Fruit fly (Drosophila melanogaster) whole organism, pupa: Measurements from ENCODE around the gene Osi6.

ENCODE experiments used
- CG10348 ChIP-seq: fragments of 200-800 bp; sonication (Bioruptor generic); IDR thresholded peaks from 2 replicates; pipeline ENCODE4 v1.3.6; 2022; ENCODE audit warnings: missing biosample characterization, missing genetic modification characterization
- CG12605 ChIP-seq: fragments of 200-800 bp; sonication (Bioruptor generic); IDR thresholded peaks from 2 replicates; pipeline ENCODE4 v1.3.6; 2022; ENCODE audit warnings: missing biosample characterization, missing genetic modification characterization
- CG13204 ChIP-seq: fragments of 200-800 bp; sonication (Bioruptor generic); optimal IDR thresholded peaks from 2 replicates; lab custom pipeline; 2018; ENCODE audit warnings: missing biosample characterization, mild to moderate bottlenecking, missing genetic modification characterization, moderate library complexity
- CG14655 ChIP-seq: fragments of 200-800 bp; sonication (Bioruptor generic); optimal IDR thresholded peaks from 3 replicates; lab custom pipeline; 2017; ENCODE audit warnings: mild to moderate bottlenecking, missing biosample characterization, missing genetic modification reagents, missing genetic modification characterization
- CG15710 ChIP-seq: fragments of 200-800 bp; sonication (Bioruptor generic); optimal IDR thresholded peaks from 2 replicates; lab custom pipeline; 2018; ENCODE audit warnings: missing biosample characterization, mild to moderate bottlenecking, missing genetic modification characterization, moderate library complexity
- CG17806 ChIP-seq: fragments of 200-800 bp; sonication (Bioruptor generic); optimal IDR thresholded peaks from 2 replicates; lab custom pipeline; 2018; ENCODE audit warnings: missing biosample characterization, mild to moderate bottlenecking, missing genetic modification characterization, moderate library complexity
- CG32121 ChIP-seq: fragments of 200-800 bp; sonication (Bioruptor generic); IDR thresholded peaks from 2 replicates; pipeline ENCODE4 v1.3.6; 2022; ENCODE audit warnings: missing biosample characterization, missing genetic modification characterization
- CG34367 ChIP-seq: fragments of 200-800 bp; sonication (Bioruptor generic); optimal IDR thresholded peaks from 2 replicates; lab custom pipeline; 2018; ENCODE audit warnings: missing biosample characterization, mild to moderate bottlenecking, missing genetic modification characterization
- CG4496 ChIP-seq: fragments of 200-800 bp; sonication (Bioruptor generic); IDR thresholded peaks from 3 replicates; pipeline ENCODE4 v1.3.6; 2022; ENCODE audit warnings: missing biosample characterization, missing genetic modification characterization
- CG8159 ChIP-seq: fragments of 200-800 bp; sonication (Bioruptor generic); optimal IDR thresholded peaks from 3 replicates; lab custom pipeline; 2018; ENCODE audit warnings: missing biosample characterization, mild to moderate bottlenecking, missing genetic modification characterization, moderate library complexity
- CG8301 ChIP-seq: fragments of 200-800 bp; sonication (Bioruptor generic); optimal IDR thresholded peaks from 2 replicates; lab custom pipeline; 2018; ENCODE audit warnings: missing biosample characterization, mild to moderate bottlenecking, missing genetic modification characterization
- CG9948 ChIP-seq: fragments of 200-800 bp; sonication (Bioruptor generic); optimal IDR thresholded peaks from 2 replicates; lab custom pipeline; 2018; ENCODE audit warnings: missing biosample characterization, mild to moderate bottlenecking, missing genetic modification characterization, moderate library complexity
- D1 ChIP-seq: fragments of 200-800 bp; sonication (Bioruptor generic); optimal IDR thresholded peaks from 2 replicates; lab custom pipeline; 2018; ENCODE audit warnings: missing biosample characterization, mild to moderate bottlenecking, missing genetic modification characterization, moderate library complexity
- EcR ChIP-seq: fragments of 200-800 bp; sonication (Bioruptor generic); optimal IDR thresholded peaks from 3 replicates; lab custom pipeline; 2019; ENCODE audit warnings: missing biosample characterization, missing genetic modification characterization, mild to moderate bottlenecking, moderate library complexity, missing genetic modification reagents
- Ets98B ChIP-seq: fragments of 200-800 bp; sonication (Bioruptor generic); IDR thresholded peaks from 2 replicates; pipeline ENCODE4 v1.3.6; 2022; ENCODE audit warnings: missing biosample characterization, missing genetic modification characterization
- Pif1A ChIP-seq: fragments of 200-800 bp; sonication (Bioruptor generic); optimal IDR thresholded peaks from 3 replicates; lab custom pipeline; 2016; ENCODE audit warnings: missing biosample characterization, missing genetic modification characterization
- Pif1B ChIP-seq: fragments of 200-800 bp; sonication (Bioruptor generic); optimal IDR thresholded peaks from 3 replicates; lab custom pipeline; 2016; ENCODE audit warnings: missing biosample characterization, missing genetic modification characterization
- Snoo ChIP-seq: fragments of 200-800 bp; sonication (Bioruptor generic); optimal IDR thresholded peaks from 3 replicates; lab custom pipeline; 2017; ENCODE audit warnings: missing biosample characterization, mild to moderate bottlenecking, missing genetic modification characterization, inconsistent platforms
- fd96Ca ChIP-seq: fragments of 200-800 bp; sonication (Bioruptor generic); IDR thresholded peaks from 3 replicates; pipeline ENCODE4 v1.3.6; 2022; ENCODE audit warnings: missing biosample characterization, missing genetic modification characterization
- gl ChIP-seq: fragments of 200-800 bp; sonication (Bioruptor generic); optimal IDR thresholded peaks from 2 replicates; lab custom pipeline; 2018; ENCODE audit warnings: missing biosample characterization, mild to moderate bottlenecking, missing genetic modification characterization
- rn ChIP-seq: fragments of 200-800 bp; sonication (Bioruptor generic); IDR thresholded peaks from 2 replicates; pipeline ENCODE4 v1.3.6; 2022; ENCODE audit warnings: missing biosample characterization, missing genetic modification characterization

The Osi6 gene

dm6 chr3R:6231391-6231790, 3.1 kb upstream of the Osi6 start:
- TF ChIP-seq Ets98B (no peak), D1 (tag; lab: Kevin White, UChicago) (no peak)
- TF ChIP-seq, all 21 proteins: peak for 0

dm6 chr3R:6233104-6233503, 1.4 kb upstream of the Osi6 start:
- TF ChIP-seq EcR (GFP tag; lab: Kevin White, UChicago): no peak
- TF ChIP-seq CG14655: peak; percentile 20
- peak; percentile 29 for TF ChIP-seq CG8301 (tag; lab: Kevin White, UChicago)

dm6 chr3R:6238977-6239376, 4.5 kb downstream of the Osi6 start:
- no peak for TF ChIP-seq CG4496
- no peak for TF ChIP-seq CG13204 (GFP tag; lab: Kevin White, UChicago)
- no peak for TF ChIP-seq CG10348 (GFP tag; lab: Robert Waterston, UW)
- TF ChIP-seq CG8301 (tag; lab: Kevin White, UChicago): no peak
- TF ChIP-seq rn (GFP tag; lab: Robert Waterston, UW): no peak
- TF ChIP-seq gl (tag; lab: Kevin White, UChicago): no peak
- TF ChIP-seq CG9948 (tag; lab: Kevin White, UChicago): no peak
- no peak for TF ChIP-seq D1 (tag; lab: Kevin White, UChicago)
- no peak for TF ChIP-seq Ets98B
- TF ChIP-seq CG17806 (tag; lab: Kevin White, UChicago): no peak
- TF ChIP-seq EcR (GFP tag; lab: Kevin White, UChicago): no peak
- no peak for TF ChIP-seq CG12605
- no peak for TF ChIP-seq Pif1B (GFP tag; lab: Kevin White, UChicago)
- no peak for TF ChIP-seq fd96Ca (GFP tag; lab: Robert Waterston, UW)

dm6 chr3R:6240263-6240662, 5.8 kb downstream of the Osi6 start:
- TF ChIP-seq gl (tag; lab: Kevin White, UChicago) (no peak), CG8159 (tag; lab: Kevin White, UChicago) (no peak), Snoo (tag; lab: Kevin White, UChicago) (no peak), CG34367 (tag; lab: Kevin White, UChicago) (no peak), CG14655 (no peak), EcR (GFP tag; lab: Kevin White, UChicago) (no peak), CG17806 (tag; lab: Kevin White, UChicago) (no peak), CG13204 (GFP tag; lab: Kevin White, UChicago) (no peak), fd96Ca (GFP tag; lab: Robert Waterston, UW) (no peak), rn (GFP tag; lab: Robert Waterston, UW) (no peak), CG32121 (GFP tag; lab: Robert Waterston, UW) (no peak), CG15710 (tag; lab: Kevin White, UChicago) (no peak), CG4496 (no peak), CG12605 (no peak), CG8301 (tag; lab: Kevin White, UChicago) (no peak), Pif1B (GFP tag; lab: Kevin White, UChicago) (no peak), CG10348 (GFP tag; lab: Robert Waterston, UW) (no peak), D1 (tag; lab: Kevin White, UChicago) (no peak), CG9948 (tag; lab: Kevin White, UChicago) (no peak)
- TF ChIP-seq, all 21 proteins: peak for 0

DNA sequence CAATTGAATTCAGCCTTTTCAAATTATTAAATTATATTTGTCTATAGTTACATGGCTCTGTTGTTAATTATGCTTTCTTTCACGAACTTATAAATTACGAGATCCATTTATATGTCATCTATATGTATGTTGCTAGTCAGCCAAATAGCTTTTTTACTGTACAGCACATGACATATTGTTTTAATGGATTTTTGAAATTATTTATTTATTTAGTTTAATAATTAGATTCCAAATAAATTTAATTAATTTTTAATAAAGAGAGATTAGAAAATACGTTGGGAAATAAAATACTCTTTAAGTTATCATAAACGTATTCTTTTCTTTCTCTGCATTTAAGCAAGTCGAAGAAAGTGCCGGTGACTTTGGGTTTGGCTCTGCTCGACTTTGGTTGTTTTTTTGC, 6.8 kb downstream of the Osi6 start:
- TF ChIP-seq fd96Ca (GFP tag; lab: Robert Waterston, UW) (no peak), CG17806 (tag; lab: Kevin White, UChicago) (no peak), CG32121 (GFP tag; lab: Robert Waterston, UW) (no peak), Pif1A (GFP tag; lab: Kevin White, UChicago) (peak; percentile 10), CG14655 (peak; percentile 23), CG9948 (tag; lab: Kevin White, UChicago) (no peak), CG34367 (tag; lab: Kevin White, UChicago) (no peak), Pif1B (GFP tag; lab: Kevin White, UChicago) (no peak)

DNA sequence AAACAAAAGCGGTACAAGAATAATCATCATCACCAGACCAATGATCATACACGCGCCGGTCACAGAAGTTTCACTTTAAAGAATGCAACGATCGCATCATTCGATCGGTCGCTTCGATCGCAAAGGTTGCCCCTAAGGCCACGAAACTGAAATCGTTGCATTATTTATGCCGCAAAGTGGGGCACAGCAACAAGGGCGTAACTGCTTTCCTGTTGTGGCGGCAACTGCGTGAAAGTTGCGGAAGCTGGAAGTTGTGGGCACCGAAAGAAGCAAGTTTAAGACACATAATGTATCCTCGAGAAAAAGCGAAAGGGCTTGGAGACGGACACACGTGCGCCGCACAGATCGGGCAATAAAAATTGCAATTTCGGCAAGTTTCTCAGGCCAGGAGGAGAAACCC, 9.5 kb downstream of the Osi6 start:
- TF ChIP-seq CG8301 (tag; lab: Kevin White, UChicago) (no peak), CG10348 (GFP tag; lab: Robert Waterston, UW) (no peak), Snoo (tag; lab: Kevin White, UChicago) (peak; percentile 29)

dm6 chr3R:6244986-6245385, 10.5 kb downstream of the Osi6 start:
- no peak for TF ChIP-seq rn (GFP tag; lab: Robert Waterston, UW)
- no peak for TF ChIP-seq CG15710 (tag; lab: Kevin White, UChicago)
- no peak for TF ChIP-seq D1 (tag; lab: Kevin White, UChicago)
- no peak for TF ChIP-seq fd96Ca (GFP tag; lab: Robert Waterston, UW)
- no peak for TF ChIP-seq Ets98B
- no peak for TF ChIP-seq CG10348 (GFP tag; lab: Robert Waterston, UW)
- TF ChIP-seq Snoo (tag; lab: Kevin White, UChicago): no peak
- no peak for TF ChIP-seq CG14655
- TF ChIP-seq CG13204 (GFP tag; lab: Kevin White, UChicago): no peak
- TF ChIP-seq CG32121 (GFP tag; lab: Robert Waterston, UW): no peak
- no peak for TF ChIP-seq CG8301 (tag; lab: Kevin White, UChicago)
- no peak for TF ChIP-seq CG8159 (tag; lab: Kevin White, UChicago)
- TF ChIP-seq CG12605: no peak
- TF ChIP-seq gl (tag; lab: Kevin White, UChicago): no peak
- TF ChIP-seq CG9948 (tag; lab: Kevin White, UChicago): no peak
- no peak for TF ChIP-seq CG17806 (tag; lab: Kevin White, UChicago)
